Worm (Caenorhabditis elegans) whole organism, young adult: ENCODE results near the gene T22C8.4.

Experiments
- C06A6.2 ChIP-seq: fragments of 200-800 bp; sonication (Bioruptor generic); conservative IDR thresholded peaks from 2 replicates; pipeline ENCODE4 v1.3.6; 2022; ENCODE audit warnings: missing genetic modification characterization, missing compliant biosample characterization
- C17E4.6 ChIP-seq: fragments of 200-800 bp; sonication (Bioruptor generic); IDR thresholded peaks from 2 replicates; pipeline ENCODE4 v1.3.6; 2022; ENCODE audit warnings: missing genetic modification reagents, missing genetic modification characterization, missing compliant biosample characterization
- F49E8.2 ChIP-seq: sonication (generic microtip); optimal IDR thresholded peaks from 3 replicates; lab custom pipeline; 2017; ENCODE audit warnings: missing genetic modification characterization, mild to moderate bottlenecking, missing compliant biosample characterization, antibody characterized with exemption, moderate library complexity; ENCODE audit not compliant: insufficient read depth
- F52B5.7 ChIP-seq: sonication (generic microtip); optimal IDR thresholded peaks from 2 replicates; lab custom pipeline; 2016; ENCODE audit warnings: mild to moderate bottlenecking, missing genetic modification characterization, missing compliant biosample characterization
- F55B11.4 ChIP-seq: sonication (generic microtip); optimal IDR thresholded peaks from 2 replicates; lab custom pipeline; 2016; ENCODE audit warnings: missing compliant biosample characterization, missing genetic modification characterization, borderline replicate concordance; ENCODE audit not compliant: insufficient read depth
- K12H6.12 ChIP-seq: fragments of 200-800 bp; sonication (Bioruptor generic); optimal IDR thresholded peaks from 2 replicates; lab custom pipeline; 2018; ENCODE audit warnings: mild to moderate bottlenecking, missing genetic modification characterization, missing compliant biosample characterization
- T26A5.8 ChIP-seq: sonication (generic microtip); optimal IDR thresholded peaks from 2 replicates; lab custom pipeline; 2016; ENCODE audit warnings: missing genetic modification characterization, missing compliant biosample characterization
- Y53F4B.3 ChIP-seq: fragments of 200-800 bp; sonication (Bioruptor generic); IDR thresholded peaks from 2 replicates; pipeline ENCODE4 v1.3.6; 2022; ENCODE audit warnings: missing genetic modification reagents, missing genetic modification characterization, missing compliant biosample characterization
- ama-1 ChIP-seq, 3 experiments: fragments of 150-350 bp in 1 of 3; sonication (generic microtip) in 2 of 3; optimal IDR thresholded peaks; 2 replicates each; lab custom pipeline; 2014 to 2018; ENCODE audit warnings: missing biosample characterization in 2 of 3, missing genetic modification characterization in 2 of 3, missing genetic modification reagents in 2 of 3
- bed-2 ChIP-seq: fragments of 200-800 bp; sonication (Bioruptor generic); IDR thresholded peaks from 2 replicates; pipeline ENCODE4 v1.3.6; 2022; ENCODE audit warnings: missing genetic modification reagents, missing genetic modification characterization, missing compliant biosample characterization
- ceh-27 ChIP-seq: fragments of 200-800 bp; sonication (Bioruptor generic); optimal IDR thresholded peaks from 2 replicates; lab custom pipeline; 2018; ENCODE audit warnings: mild to moderate bottlenecking, missing genetic modification characterization, moderate library complexity, missing compliant biosample characterization
- ceh-79 ChIP-seq: sonication (generic microtip); optimal IDR thresholded peaks from 2 replicates; lab custom pipeline; 2017; ENCODE audit warnings: mild to moderate bottlenecking, missing genetic modification characterization, missing compliant biosample characterization
- dox-1 ChIP-seq: fragments of 200-800 bp; sonication (Bioruptor generic); IDR thresholded peaks from 2 replicates; pipeline ENCODE4 v1.3.6; 2022; ENCODE audit warnings: missing genetic modification reagents, missing genetic modification characterization, missing compliant biosample characterization
- efl-1 ChIP-seq: fragments of 150-350 bp; optimal IDR thresholded peaks from 2 replicates; lab custom pipeline; 2014; ENCODE audit warnings: missing biosample characterization, missing genetic modification reagents, missing genetic modification characterization
- hrde-1 ChIP-seq: sonication (generic microtip); optimal IDR thresholded peaks from 2 replicates; lab custom pipeline; 2016; ENCODE audit warnings: missing genetic modification characterization, mild to moderate bottlenecking, missing compliant biosample characterization, moderate library complexity, missing genotype, missing genetic modification reagents, borderline replicate concordance
- lin-35 ChIP-seq, 3 experiments: fragments of 150-350 bp in 2 of 3; sonication (generic microtip) in 1 of 3; optimal IDR thresholded peaks; 2 replicates each; lab custom pipeline; 2014 to 2018; ENCODE audit warnings: missing biosample characterization in 3 of 3, missing genetic modification characterization in 3 of 3, missing genetic modification reagents in 3 of 3
- lsl-1 ChIP-seq: fragments of 200-800 bp; sonication (Bioruptor generic); optimal IDR thresholded peaks from 2 replicates; lab custom pipeline; 2018; ENCODE audit warnings: mild to moderate bottlenecking, missing genetic modification characterization, moderate library complexity, missing compliant biosample characterization
- madf-3 ChIP-seq: fragments of 200-800 bp; sonication (Bioruptor generic); IDR thresholded peaks from 2 replicates; pipeline ENCODE4 v1.3.6; 2022; ENCODE audit warnings: missing genetic modification reagents, missing genetic modification characterization, missing compliant biosample characterization
- mel-28 ChIP-seq: sonication (generic microtip); optimal IDR thresholded peaks from 2 replicates; lab custom pipeline; 2016; ENCODE audit warnings: borderline replicate concordance, mild to moderate bottlenecking, missing genetic modification characterization, missing compliant biosample characterization
- mes-4 ChIP-seq: sonication (generic microtip); optimal IDR thresholded peaks from 2 replicates; lab custom pipeline; 2016; ENCODE audit warnings: missing genotype, missing genetic modification characterization, missing compliant biosample characterization
- nfya-1 ChIP-seq: sonication (generic microtip); optimal IDR thresholded peaks from 2 replicates; lab custom pipeline; 2017; ENCODE audit warnings: antibody characterized with exemption, missing compliant biosample characterization, missing genetic modification characterization, borderline replicate concordance; ENCODE audit not compliant: insufficient read depth
- nfyb-1 ChIP-seq: fragments of 200-800 bp; sonication (Bioruptor generic); IDR thresholded peaks from 2 replicates; pipeline ENCODE4 v1.3.6; 2022; ENCODE audit warnings: missing genetic modification reagents, missing genetic modification characterization, missing compliant biosample characterization
- sea-2 ChIP-seq: fragments of 200-800 bp; sonication (Bioruptor generic); IDR thresholded peaks from 2 replicates; pipeline ENCODE4 v1.3.6; 2022; ENCODE audit warnings: missing genetic modification characterization, missing compliant biosample characterization
- snpc-3.4 ChIP-seq: sonication (generic microtip); optimal IDR thresholded peaks from 2 replicates; lab custom pipeline; 2017; ENCODE audit warnings: missing genetic modification characterization, mild to moderate bottlenecking, missing compliant biosample characterization, antibody characterized with exemption, moderate library complexity, missing genotype, missing genetic modification reagents
- tbx-9 ChIP-seq: sonication (generic microtip); optimal IDR thresholded peaks from 2 replicates; lab custom pipeline; 2016; ENCODE audit warnings: borderline replicate concordance, missing genetic modification characterization, inconsistent platforms, missing compliant biosample characterization
- zfh-2 ChIP-seq: fragments of 200-800 bp; sonication (Bioruptor generic); conservative IDR thresholded peaks from 2 replicates; pipeline ENCODE4 v1.3.6; 2022; ENCODE audit warnings: missing genetic modification reagents, missing genetic modification characterization, missing compliant biosample characterization
- ztf-28 ChIP-seq: fragments of 200-800 bp; sonication (Bioruptor generic); IDR thresholded peaks from 2 replicates; pipeline ENCODE4 v1.3.6; 2022; ENCODE audit warnings: missing genetic modification reagents, missing genetic modification characterization, missing compliant biosample characterization
- ztf-3 ChIP-seq: fragments of 200-800 bp; sonication (Bioruptor generic); optimal IDR thresholded peaks from 2 replicates; lab custom pipeline; 2018; ENCODE audit warnings: mild to moderate bottlenecking, missing genetic modification characterization, missing compliant biosample characterization

T22C8.4 gene

ce11 chrII:8625163-8625562 is 1.9 kb upstream of the T22C8.4 start, which contains the start of gene sptf-2 (continued):
- TF ChIP-seq mel-28 (tag; lab: Kevin White, UChicago), result no peak

- TF ChIP-seq ceh-27 (GFP tag; lab: Kevin White, UChicago) (no peak), bed-2 (GFP tag; lab: Robert Waterston, UW) (no peak)
Measured at ce11 chrII:8621883-8622282, 1.4 kb downstream of the T22C8.4 start, which contains the start of gene T22C8.3. Gene T22C8.3, minus strand, starts transcription at chrII:8621983.

- TF ChIP-seq madf-3 (GFP tag; lab: Robert Waterston, UW) (no peak), lin-35 (GFP tag; optimal IDR thresholded peaks at IDR 0.05; lab: Kevin White, UChicago) (no peak), C06A6.2 (no peak), efl-1 (GFP tag; lab: Kevin White, UChicago) (no peak), C17E4.6 (GFP tag; lab: Robert Waterston, UW) (no peak)
Measured at ce11 chrII:8617516-8617915, 5.8 kb downstream of the T22C8.4 start, which contains the start of gene chhy-1. Gene chhy-1, minus strand, starts transcription at chrII:8617616.

DNA sequence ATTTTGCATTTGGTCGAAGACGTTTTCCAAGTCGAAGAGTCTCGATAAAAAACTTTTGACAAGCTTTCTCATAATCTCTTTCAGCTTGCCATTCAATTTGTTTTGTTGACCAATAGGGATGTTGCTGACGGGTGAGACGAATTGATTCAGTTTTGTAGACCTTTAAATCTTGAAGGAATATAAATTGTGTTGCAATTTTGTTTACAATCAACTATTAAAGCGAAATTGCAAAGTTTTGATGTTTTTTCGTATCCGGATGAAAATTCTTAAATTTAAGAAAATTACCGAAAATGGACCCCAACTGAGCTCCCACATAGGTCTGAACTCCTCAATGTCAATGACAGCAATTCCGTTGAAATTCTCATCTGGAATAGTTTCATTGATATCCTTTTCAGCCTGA is 7.1 kb downstream of the T22C8.4 start:
- TF ChIP-seq ztf-28 (GFP tag; lab: Robert Waterston, UW) (no peak), K12H6.12 (tag; lab: Kevin White, UChicago) (no peak), hrde-1 (no peak), mel-28 (tag; lab: Kevin White, UChicago) (no peak), mes-4 (tag; lab: Kevin White, UChicago) (no peak)

ce11 chrII:8612470-8612869 is 10.8 kb downstream of the T22C8.4 start, which contains the start of gene T22C8.1:
Gene T22C8.1, plus strand, starts transcription at chrII:8612770.
- TF ChIP-seq ceh-79 (tag; lab: Kevin White, UChicago) (no peak), nfya-1 (tag; lab: Kevin White, UChicago) (no peak), ama-1 (optimal IDR thresholded peaks at IDR 0.05; lab: Kevin White, UChicago) (no peak), ama-1 (GFP tag; optimal IDR thresholded peaks at IDR 0.05; lab: Kevin White, UChicago) (no peak), T26A5.8 (tag; lab: Kevin White, UChicago) (no peak), mes-4 (tag; lab: Kevin White, UChicago) (no peak), ceh-27 (GFP tag; lab: Kevin White, UChicago) (no peak), lsl-1 (GFP tag; lab: Kevin White, UChicago) (no peak), zfh-2 (no peak), hrde-1 (no peak), F49E8.2 (tag; lab: Kevin White, UChicago) (no peak), sea-2 (GFP tag; lab: Robert Waterston, UW) (no peak), K12H6.12 (tag; lab: Kevin White, UChicago) (no peak), F52B5.7 (tag; lab: Kevin White, UChicago) (no peak)

- no peak for TF ChIP-seq Y53F4B.3 (GFP tag; lab: Robert Waterston, UW)
- TF ChIP-seq snpc-3.4 (tag; lab: Kevin White, UChicago), result no peak
- no peak for TF ChIP-seq tbx-9 (tag; lab: Kevin White, UChicago)
- TF ChIP-seq dox-1, result no peak
- TF ChIP-seq ztf-3 (GFP tag; lab: Kevin White, UChicago), result no peak
- TF ChIP-seq F55B11.4, result no peak
- TF ChIP-seq nfyb-1, result no peak
Measured at ce11 chrII:8611330-8611729, 12.0 kb downstream of the T22C8.4 start.
